Fruit fly (Drosophila melanogaster): ENCODE data around the gene CG2150.

DNA sequence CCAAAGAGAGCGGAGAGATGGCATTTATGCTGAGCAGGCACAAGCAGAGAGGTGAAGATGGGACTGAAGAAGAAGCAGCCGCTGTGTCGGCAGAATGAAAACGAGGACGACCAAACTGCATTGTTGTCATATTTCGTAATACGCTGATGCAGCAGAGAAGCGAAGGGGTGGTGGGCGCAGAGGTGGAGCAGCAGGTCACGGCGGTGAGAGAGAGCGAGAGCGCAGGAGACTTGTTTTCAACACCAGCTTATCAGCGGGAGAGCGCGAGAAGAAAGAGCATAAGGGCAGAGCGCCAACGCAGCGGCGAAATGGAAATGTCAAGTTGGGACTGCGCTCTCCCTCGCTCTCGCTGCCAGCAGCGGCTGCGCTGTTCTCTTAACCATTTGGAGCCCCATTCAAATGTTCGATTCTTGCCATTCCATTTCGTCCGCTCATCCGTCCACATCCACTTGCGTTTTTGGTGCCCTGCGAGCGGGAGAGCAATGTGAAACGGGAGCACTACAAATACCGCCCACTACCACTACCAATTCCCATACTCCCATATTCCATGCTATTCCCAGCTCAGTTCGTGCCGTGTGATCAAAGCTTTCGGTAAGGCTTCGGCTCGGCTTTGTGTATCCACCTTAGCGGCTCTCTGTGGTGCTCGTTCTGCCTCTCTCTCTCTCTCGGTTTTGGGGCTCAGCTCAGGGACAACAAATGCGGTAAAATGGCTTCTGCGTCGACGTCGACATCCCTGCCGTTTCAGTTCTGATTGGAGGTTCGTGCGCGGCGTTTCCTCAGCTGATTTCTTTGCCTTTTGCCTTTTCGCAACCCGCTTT lies 51.1 kb downstream of the CG2150 start, which contains the start of gene ttk:
- TF ChIP-seq Mnt (GFP tag; optimal IDR thresholded peaks at IDR 0.05) = no peak
- no peak for TF ChIP-seq CG33017 (tag; optimal IDR thresholded peaks at IDR 0.05)
- no peak for TF ChIP-seq CG1620 (GFP tag; optimal IDR thresholded peaks at IDR 0.05)
- no peak for TF ChIP-seq CG7101 (tag; optimal IDR thresholded peaks at IDR 0.05)
- peak; percentile 8 for TF ChIP-seq bab1 (GFP tag; optimal IDR thresholded peaks at IDR 0.05)
- TF ChIP-seq tj (GFP tag; optimal IDR thresholded peaks at IDR 0.05) = peak; percentile 100
- no peak for TF ChIP-seq Clk (GFP tag; optimal IDR thresholded peaks at IDR 0.05)

All from whole organism, adult.